Worm (Caenorhabditis elegans) whole organism, L1 larva: ENCODE results near the gene nmur-1.

ENCODE experiments used
- blmp-1 ChIP-seq: fragments of 150-350 bp; optimal IDR thresholded peaks from 2 replicates; lab custom pipeline; 2014; ENCODE audit warnings: missing biosample characterization, missing genetic modification characterization
- ceh-82 ChIP-seq, 3 experiments: fragments of 150-350 bp in 1 of 3; sonication (generic microtip) in 2 of 3; optimal IDR thresholded peaks; 2 replicates each; lab custom pipeline; 2014 to 2017; ENCODE audit warnings: missing biosample characterization in 3 of 3, missing genetic modification characterization in 3 of 3
- elt-3 ChIP-seq, 6 experiments: fragments of 150-350 bp in 1 of 6; sonication (generic microtip); optimal IDR thresholded peaks; 2 replicates each; lab custom pipeline; 2017 to 2018; ENCODE audit warnings: missing biosample characterization in 6 of 6, missing genetic modification characterization in 6 of 6, inconsistent platforms in 1 of 6
- lin-13 ChIP-seq: fragments of 150-350 bp; optimal IDR thresholded peaks from 2 replicates; lab custom pipeline; 2014; ENCODE audit warnings: missing biosample characterization, missing genetic modification reagents, missing genetic modification characterization
- lin-39 ChIP-seq: fragments of 150-350 bp; optimal IDR thresholded peaks from 2 replicates; lab custom pipeline; 2014; ENCODE audit warnings: missing biosample characterization, missing genetic modification reagents, missing genetic modification characterization
- lir-3 ChIP-seq: sonication (generic microtip); optimal IDR thresholded peaks from 2 replicates; lab custom pipeline; 2016; ENCODE audit warnings: mild to moderate bottlenecking, missing genetic modification characterization, moderate library complexity, missing compliant biosample characterization; ENCODE audit not compliant: poor library complexity
- mep-1 ChIP-seq: fragments of 150-350 bp; optimal IDR thresholded peaks from 2 replicates; lab custom pipeline; 2014; ENCODE audit warnings: missing biosample characterization, missing genetic modification characterization
- nhr-20 ChIP-seq: sonication (generic microtip); optimal IDR thresholded peaks from 2 replicates; lab custom pipeline; 2016; ENCODE audit warnings: mild to moderate bottlenecking, missing genetic modification characterization, missing compliant biosample characterization
- nhr-77 ChIP-seq: fragments of 150-350 bp; optimal IDR thresholded peaks from 2 replicates; lab custom pipeline; 2014; ENCODE audit warnings: missing biosample characterization, missing genetic modification characterization
- sptf-1 ChIP-seq: fragments of 150-350 bp; optimal IDR thresholded peaks from 2 replicates; lab custom pipeline; 2014; ENCODE audit warnings: missing biosample characterization, missing genetic modification characterization
- unc-130 ChIP-seq: fragments of 150-350 bp; optimal IDR thresholded peaks from 2 replicates; lab custom pipeline; 2017; ENCODE audit warnings: missing biosample characterization, missing genetic modification characterization, inconsistent platforms
- unc-30 ChIP-seq: sonication (generic microtip); optimal IDR thresholded peaks from 2 replicates; lab custom pipeline; 2017; ENCODE audit warnings: missing biosample characterization, missing genetic modification characterization
- zag-1 ChIP-seq: fragments of 150-350 bp; optimal IDR thresholded peaks from 2 replicates; lab custom pipeline; 2014; ENCODE audit warnings: missing biosample characterization, missing genetic modification characterization

- no peak for TF ChIP-seq elt-3 (tag; optimal IDR thresholded peaks at IDR 0.05; lab: Kevin White, UChicago)
- TF ChIP-seq sptf-1 (tag; lab: Kevin White, UChicago), result no peak
- TF ChIP-seq unc-130, result no peak
- TF ChIP-seq mep-1 (tag; lab: Kevin White, UChicago), result no peak
- TF ChIP-seq unc-30 (tag; lab: Kevin White, UChicago), result no peak
- no peak for TF ChIP-seq lir-3 (tag; lab: Kevin White, UChicago)
- TF ChIP-seq zag-1 (tag; lab: Kevin White, UChicago), result no peak
- no peak for TF ChIP-seq nhr-20 (tag; lab: Kevin White, UChicago)
- TF ChIP-seq ceh-82 (tag; optimal IDR thresholded peaks at IDR 0.05; lab: Kevin White, UChicago), result no peak
- TF ChIP-seq blmp-1, result peak; percentile 9
- no peak for TF ChIP-seq lin-13 (GFP tag; lab: Kevin White, UChicago)
- no peak for TF ChIP-seq lin-39 (tag; lab: Kevin White, UChicago)
- no peak for TF ChIP-seq nhr-77 (tag; lab: Kevin White, UChicago)
These were observed 45.8 kb upstream of the nmur-1 start for ce11 chrX:8934988-8935387.
